Worm (Caenorhabditis elegans) whole organism, late embryonic: ENCODE measurements around the gene lec-2.

ENCODE experiments used
- C08G9.2 ChIP-seq: sonication (generic microtip); optimal IDR thresholded peaks from 2 replicates; lab custom pipeline; 2016; ENCODE audit warnings: mild to moderate bottlenecking, missing genetic modification characterization, moderate library complexity, missing compliant biosample characterization
- F13H6.1 ChIP-seq: sonication (generic microtip); optimal IDR thresholded peaks from 2 replicates; lab custom pipeline; 2016; ENCODE audit warnings: missing genetic modification characterization, missing compliant biosample characterization
- K09A11.1 ChIP-seq: sonication (generic microtip); optimal IDR thresholded peaks from 2 replicates; lab custom pipeline; 2017; ENCODE audit warnings: antibody characterized with exemption, mild to moderate bottlenecking, missing genetic modification characterization, missing compliant biosample characterization; ENCODE audit not compliant: insufficient read depth
- Y22D7AL.16 ChIP-seq: sonication (generic microtip); optimal IDR thresholded peaks from 2 replicates; lab custom pipeline; 2016; ENCODE audit warnings: missing genetic modification characterization, missing compliant biosample characterization
- ama-1 ChIP-seq: fragments of 150-350 bp; optimal IDR thresholded peaks from 2 replicates; lab custom pipeline; 2014
- ceh-19 ChIP-seq: fragments of 200-800 bp; sonication (Bioruptor generic); optimal IDR thresholded peaks from 2 replicates; lab custom pipeline; 2018; ENCODE audit warnings: mild to moderate bottlenecking, missing genetic modification characterization, missing compliant biosample characterization
- ceh-22 ChIP-seq: sonication (generic microtip); optimal IDR thresholded peaks from 2 replicates; lab custom pipeline; 2017; ENCODE audit warnings: missing biosample characterization, missing genetic modification characterization
- ceh-31 ChIP-seq: sonication (generic microtip); optimal IDR thresholded peaks from 2 replicates; lab custom pipeline; 2016; ENCODE audit warnings: missing genetic modification characterization, missing compliant biosample characterization
- ceh-45 ChIP-seq: fragments of 200-800 bp; sonication (Bioruptor generic); IDR thresholded peaks from 2 replicates; pipeline ENCODE4 v1.3.6; 2022; ENCODE audit warnings: missing genetic modification reagents, missing genetic modification characterization, missing compliant biosample characterization
- ceh-48 ChIP-seq: sonication (generic microtip); optimal IDR thresholded peaks from 2 replicates; lab custom pipeline; 2016; ENCODE audit warnings: missing genetic modification characterization, inconsistent platforms, missing compliant biosample characterization
- dmd-4 ChIP-seq: sonication (generic microtip); optimal IDR thresholded peaks from 2 replicates; lab custom pipeline; 2016; ENCODE audit warnings: borderline replicate concordance, missing genetic modification characterization, missing compliant biosample characterization
- dve-1 ChIP-seq: sonication (generic microtip); optimal IDR thresholded peaks from 2 replicates; lab custom pipeline; 2017; ENCODE audit warnings: antibody characterized with exemption, mild to moderate bottlenecking, missing genetic modification characterization, missing compliant biosample characterization
- elt-2 ChIP-seq: sonication (generic microtip); optimal IDR thresholded peaks from 2 replicates; lab custom pipeline; 2016; ENCODE audit warnings: missing genetic modification reagents, missing genetic modification characterization, missing compliant biosample characterization
- elt-4 ChIP-seq: sonication (generic microtip); optimal IDR thresholded peaks from 2 replicates; lab custom pipeline; 2016; ENCODE audit warnings: missing genetic modification characterization, missing compliant biosample characterization
- ets-4 ChIP-seq: sonication (generic microtip); optimal IDR thresholded peaks from 2 replicates; lab custom pipeline; 2016; ENCODE audit warnings: missing genetic modification characterization, missing compliant biosample characterization
- fkh-10 ChIP-seq: fragments of 150-350 bp; optimal IDR thresholded peaks from 2 replicates; lab custom pipeline; 2014; ENCODE audit warnings: missing biosample characterization, missing genetic modification reagents, missing genetic modification characterization
- fkh-6 ChIP-seq: sonication (generic microtip); optimal IDR thresholded peaks from 2 replicates; lab custom pipeline; 2016; ENCODE audit warnings: missing genetic modification characterization, missing compliant biosample characterization
- hlh-13 ChIP-seq: fragments of 200-800 bp; sonication (Bioruptor generic); optimal IDR thresholded peaks from 2 replicates; lab custom pipeline; 2018; ENCODE audit warnings: mild to moderate bottlenecking, missing genetic modification characterization, missing compliant biosample characterization
- hlh-15 ChIP-seq: sonication (generic microtip); optimal IDR thresholded peaks from 2 replicates; lab custom pipeline; 2016; ENCODE audit warnings: missing genetic modification characterization, missing compliant biosample characterization
- hlh-6 ChIP-seq: sonication (generic microtip); optimal IDR thresholded peaks from 2 replicates; lab custom pipeline; 2016; ENCODE audit warnings: missing genotype, missing genetic modification characterization, missing compliant biosample characterization
- hlh-8 ChIP-seq: sonication (generic microtip); optimal IDR thresholded peaks from 2 replicates; lab custom pipeline; 2016; ENCODE audit warnings: missing genotype, missing genetic modification characterization, missing compliant biosample characterization
- lin-11 ChIP-seq: fragments of 200-800 bp; sonication (Bioruptor generic); optimal IDR thresholded peaks from 2 replicates; lab custom pipeline; 2018; ENCODE audit warnings: mild to moderate bottlenecking, missing genetic modification characterization, missing compliant biosample characterization
- madf-2 ChIP-seq: sonication (generic microtip); optimal IDR thresholded peaks from 2 replicates; lab custom pipeline; 2017; ENCODE audit warnings: missing genetic modification characterization, missing compliant biosample characterization
- mec-3 ChIP-seq: sonication (generic microtip); optimal IDR thresholded peaks from 2 replicates; lab custom pipeline; 2016; ENCODE audit warnings: borderline replicate concordance, missing genetic modification characterization, missing compliant biosample characterization
- nhr-11 ChIP-seq: fragments of 150-350 bp; optimal IDR thresholded peaks from 2 replicates; lab custom pipeline; 2014; ENCODE audit warnings: missing biosample characterization, missing genetic modification characterization
- nhr-232 ChIP-seq: sonication (generic microtip); optimal IDR thresholded peaks from 2 replicates; lab custom pipeline; 2016; ENCODE audit warnings: missing genetic modification characterization, missing compliant biosample characterization
- npax-4 ChIP-seq: sonication (generic microtip); optimal IDR thresholded peaks from 2 replicates; lab custom pipeline; 2016; ENCODE audit warnings: missing genetic modification characterization, missing compliant biosample characterization
- odd-2 ChIP-seq: sonication (generic microtip); optimal IDR thresholded peaks from 2 replicates; lab custom pipeline; 2017; ENCODE audit warnings: antibody characterized with exemption, mild to moderate bottlenecking, missing genetic modification characterization, missing compliant biosample characterization
- pat-9 ChIP-seq: fragments of 200-800 bp; sonication (Bioruptor generic); optimal IDR thresholded peaks from 2 replicates; lab custom pipeline; 2018; ENCODE audit warnings: mild to moderate bottlenecking, missing genetic modification characterization, moderate library complexity, missing compliant biosample characterization
- pax-1 ChIP-seq: fragments of 150-350 bp; optimal IDR thresholded peaks from 2 replicates; lab custom pipeline; 2014; ENCODE audit warnings: missing biosample characterization, missing genetic modification characterization
- pha-4 ChIP-seq: fragments of 150-350 bp; optimal IDR thresholded peaks from 2 replicates; lab custom pipeline; 2018; ENCODE audit warnings: missing biosample characterization, missing genetic modification reagents, missing genetic modification characterization
- pros-1 ChIP-seq: fragments of 150-350 bp; optimal IDR thresholded peaks from 2 replicates; lab custom pipeline; 2014; ENCODE audit warnings: missing biosample characterization, missing genetic modification reagents, missing genetic modification characterization
- rnt-1 ChIP-seq: sonication (generic microtip); optimal IDR thresholded peaks from 2 replicates; lab custom pipeline; 2016; ENCODE audit warnings: missing genetic modification characterization, missing compliant biosample characterization
- sox-2 ChIP-seq: fragments of 200-800 bp; sonication (Bioruptor generic); IDR thresholded peaks from 2 replicates; pipeline ENCODE4 v1.3.6; 2022; ENCODE audit warnings: missing genetic modification reagents, missing genetic modification characterization, missing compliant biosample characterization
- sox-4 ChIP-seq: sonication (generic microtip); optimal IDR thresholded peaks from 2 replicates; lab custom pipeline; 2017; ENCODE audit warnings: mild to moderate bottlenecking, missing genetic modification characterization, inconsistent platforms, missing compliant biosample characterization
- unc-42 ChIP-seq: sonication (generic microtip); optimal IDR thresholded peaks from 2 replicates; lab custom pipeline; 2016; ENCODE audit warnings: missing genotype, missing genetic modification characterization, missing compliant biosample characterization
- unc-55 ChIP-seq: sonication (generic microtip); optimal IDR thresholded peaks from 2 replicates; lab custom pipeline; 2017; ENCODE audit warnings: missing biosample characterization, missing genetic modification reagents, missing genetic modification characterization
- ztf-16 ChIP-seq: sonication (generic microtip); optimal IDR thresholded peaks from 2 replicates; lab custom pipeline; 2017; ENCODE audit warnings: missing genetic modification characterization, missing compliant biosample characterization

The lec-2 gene

ce11 chrII:10028195-10028594 lies 12.2 kb upstream of the lec-2 start, which contains the start of gene F52H3.6:
Gene F52H3.6, minus strand, starts transcription at chrII:10028422.
- no peak for TF ChIP-seq unc-42
- no peak for TF ChIP-seq ceh-31
- TF ChIP-seq fkh-10 (GFP tag; lab: Kevin White, UChicago) = no peak
- TF ChIP-seq ceh-19 = no peak
- TF ChIP-seq hlh-8 (tag; lab: Kevin White, UChicago) = no peak
- TF ChIP-seq dve-1 (tag; lab: Kevin White, UChicago) = no peak
- TF ChIP-seq, all 69 proteins: peak for 0

ce11 chrII:10025059-10025458 lies 9.1 kb upstream of the lec-2 start:
- TF ChIP-seq hlh-13 (GFP tag; lab: Kevin White, UChicago) (no peak), unc-55 (GFP tag; lab: Kevin White, UChicago) (peak; percentile 93), rnt-1 (peak; percentile 35), F13H6.1 (no peak)

DNA sequence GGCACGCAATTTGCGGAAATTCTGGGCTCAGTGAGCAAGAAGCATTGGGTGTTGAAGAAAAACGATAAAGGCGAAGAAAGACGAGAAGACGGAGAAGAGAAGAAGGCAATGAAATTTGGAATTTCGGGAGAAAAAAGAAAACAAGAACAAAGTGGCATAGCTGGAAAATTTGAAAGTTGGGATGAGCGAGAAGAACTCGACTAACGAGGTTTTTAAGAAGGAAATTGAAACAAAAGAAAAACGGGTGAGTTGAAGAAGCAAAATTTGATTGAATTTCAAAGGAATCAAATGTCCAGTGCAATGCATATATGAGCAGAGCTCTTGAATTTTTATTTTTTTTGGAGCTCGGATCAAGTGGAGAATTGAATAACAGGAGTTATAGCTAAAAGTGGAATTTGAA lies 5.8 kb upstream of the lec-2 start:
- TF ChIP-seq elt-2 (tag; lab: Kevin White, UChicago) (no peak), unc-42 (peak; percentile 91), pat-9 (tag; lab: Kevin White, UChicago) (no peak)

DNA sequence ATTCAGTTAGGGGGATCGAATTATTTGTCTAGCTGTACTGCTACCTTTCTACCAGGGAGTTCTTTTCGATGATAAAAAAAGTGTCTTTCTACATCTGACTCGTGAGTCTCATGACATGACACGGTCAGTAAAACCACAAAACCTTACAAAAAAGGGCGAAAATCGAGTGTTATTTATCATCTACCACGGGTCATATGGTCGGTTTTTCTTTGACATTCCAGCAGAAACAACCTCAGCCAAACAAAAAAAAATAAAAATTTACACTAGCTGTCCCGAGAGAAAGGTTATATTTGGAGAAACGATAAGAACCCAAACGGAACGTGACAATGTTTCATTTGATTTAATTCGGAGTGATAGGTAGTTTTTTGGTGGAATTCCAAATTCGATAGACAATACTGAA lies 3.7 kb upstream of the lec-2 start:
- TF ChIP-seq fkh-6 (no peak), ceh-19 (no peak), ceh-45 (GFP tag; lab: Robert Waterston, UW) (no peak), sox-4 (tag; lab: Kevin White, UChicago) (no peak), ceh-22 (tag; lab: Kevin White, UChicago) (no peak), pha-4 (no peak), F13H6.1 (no peak), hlh-15 (tag; lab: Kevin White, UChicago) (no peak), dmd-4 (no peak), pros-1 (tag; lab: Kevin White, UChicago) (no peak), lin-11 (no peak), ceh-31 (no peak)
- TF ChIP-seq, all 69 proteins: peak for 0

- TF ChIP-seq fkh-10 (GFP tag; lab: Kevin White, UChicago) = no peak
Measured at ce11 chrII:10017528-10017927, 1.5 kb upstream of the lec-2 start.

DNA sequence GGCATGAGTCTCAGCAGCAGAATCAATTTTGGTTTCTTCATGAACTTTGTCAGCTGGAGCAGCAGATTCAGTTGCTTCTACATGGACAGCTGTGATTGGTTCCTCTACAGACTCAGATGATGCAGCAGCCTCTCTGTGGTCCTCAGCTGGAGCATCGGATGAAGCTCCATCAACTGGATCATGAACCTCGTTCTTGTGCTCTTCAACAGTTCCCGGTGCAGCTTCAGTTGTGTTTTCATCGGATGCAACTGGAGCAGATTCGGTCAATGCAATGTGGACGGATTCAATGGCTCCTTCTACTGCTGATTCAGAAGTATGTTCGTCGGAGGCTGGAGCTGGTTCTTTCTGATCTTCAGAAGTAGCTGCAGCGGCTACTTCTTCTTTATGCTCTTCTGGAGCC lies 1.6 kb downstream of the lec-2 start:
- TF ChIP-seq npax-4 (tag; lab: Kevin White, UChicago) (no peak), elt-4 (no peak), ztf-16 (tag; lab: Kevin White, UChicago) (no peak), sox-2 (GFP tag; lab: Robert Waterston, UW) (no peak), ceh-19 (no peak), dmd-4 (no peak), hlh-6 (tag; lab: Kevin White, UChicago) (no peak), C08G9.2 (no peak), ama-1 (no peak), pax-1 (no peak), nhr-11 (tag; lab: Kevin White, UChicago) (no peak), F13H6.1 (no peak), elt-2 (tag; lab: Kevin White, UChicago) (no peak)
- TF ChIP-seq, all 69 proteins: peak for 0

DNA sequence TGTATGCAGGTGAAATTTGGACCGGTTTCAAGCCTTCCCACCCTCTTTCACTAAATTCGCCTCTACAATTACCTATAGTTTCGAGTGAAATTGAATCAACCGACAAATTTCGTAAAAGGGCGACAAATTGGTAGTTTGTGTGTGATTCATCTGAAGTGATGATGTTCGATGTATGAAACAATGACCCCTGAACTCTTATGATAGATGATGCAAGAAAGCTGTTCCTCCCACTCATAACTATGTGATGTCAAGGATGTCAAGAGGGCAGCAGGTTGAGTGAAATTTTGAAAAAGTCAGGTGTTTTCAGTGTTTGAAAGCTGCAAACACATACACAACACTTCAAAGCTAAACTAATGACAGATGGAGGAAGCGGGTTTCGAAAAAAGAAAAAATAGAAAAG lies 3.5 kb downstream of the lec-2 start:
- no peak for TF ChIP-seq madf-2 (tag; lab: Kevin White, UChicago)
- TF ChIP-seq C08G9.2 = no peak
- no peak for TF ChIP-seq pros-1 (tag; lab: Kevin White, UChicago)
- no peak for TF ChIP-seq ceh-45 (GFP tag; lab: Robert Waterston, UW)
- no peak for TF ChIP-seq lin-11
- TF ChIP-seq nhr-232 (tag; lab: Kevin White, UChicago) = no peak
- TF ChIP-seq ceh-48 = no peak
- no peak for TF ChIP-seq odd-2 (tag; lab: Kevin White, UChicago)
- TF ChIP-seq Y22D7AL.16 (tag; lab: Kevin White, UChicago) = no peak
- TF ChIP-seq mec-3 (tag; lab: Kevin White, UChicago) = no peak
- no peak for TF ChIP-seq pha-4
- no peak for TF ChIP-seq unc-55 (GFP tag; lab: Kevin White, UChicago)
- TF ChIP-seq pat-9 (tag; lab: Kevin White, UChicago) = no peak
- TF ChIP-seq K09A11.1 (tag; lab: Kevin White, UChicago) = no peak
- TF ChIP-seq unc-42 = no peak
- TF ChIP-seq ets-4 (tag; lab: Kevin White, UChicago) = no peak
- TF ChIP-seq, all 69 proteins: peak for 0
